Worm (Caenorhabditis elegans) whole organism, late embryonic: ENCODE results near the gene par-5.

Source experiments
- C08G9.2 ChIP-seq: sonication (generic microtip); optimal IDR thresholded peaks from 2 replicates; lab custom pipeline; 2016; ENCODE audit warnings: mild to moderate bottlenecking, missing genetic modification characterization, moderate library complexity, missing compliant biosample characterization
- K09A11.1 ChIP-seq: sonication (generic microtip); optimal IDR thresholded peaks from 2 replicates; lab custom pipeline; 2017; ENCODE audit warnings: antibody characterized with exemption, mild to moderate bottlenecking, missing genetic modification characterization, missing compliant biosample characterization; ENCODE audit not compliant: insufficient read depth
- T23F11.4 ChIP-seq: fragments of 200-800 bp; sonication (Bioruptor generic); optimal IDR thresholded peaks from 2 replicates; lab custom pipeline; 2018; ENCODE audit warnings: mild to moderate bottlenecking, missing genetic modification characterization, missing compliant biosample characterization
- Y22D7AL.16 ChIP-seq: sonication (generic microtip); optimal IDR thresholded peaks from 2 replicates; lab custom pipeline; 2016; ENCODE audit warnings: missing genetic modification characterization, missing compliant biosample characterization
- ahr-1 ChIP-seq: sonication (generic microtip); optimal IDR thresholded peaks from 2 replicates; lab custom pipeline; 2016; ENCODE audit warnings: missing genetic modification characterization, missing compliant biosample characterization
- ama-1 ChIP-seq: fragments of 150-350 bp; optimal IDR thresholded peaks from 2 replicates; lab custom pipeline; 2014
- ceh-14 ChIP-seq: sonication (generic microtip); optimal IDR thresholded peaks from 2 replicates; lab custom pipeline; 2016; ENCODE audit warnings: missing genotype, missing genetic modification characterization, missing compliant biosample characterization
- ceh-18 ChIP-seq: sonication (generic microtip); optimal IDR thresholded peaks from 2 replicates; lab custom pipeline; 2016; ENCODE audit warnings: missing genetic modification characterization, missing compliant biosample characterization
- ceh-19 ChIP-seq: fragments of 200-800 bp; sonication (Bioruptor generic); optimal IDR thresholded peaks from 2 replicates; lab custom pipeline; 2018; ENCODE audit warnings: mild to moderate bottlenecking, missing genetic modification characterization, missing compliant biosample characterization
- ceh-24 ChIP-seq: sonication (generic microtip); optimal IDR thresholded peaks from 2 replicates; lab custom pipeline; 2016; ENCODE audit warnings: mild to moderate bottlenecking, missing genetic modification characterization, missing compliant biosample characterization
- ceh-34 ChIP-seq: sonication (generic microtip); optimal IDR thresholded peaks from 2 replicates; lab custom pipeline; 2016; ENCODE audit warnings: mild to moderate bottlenecking, missing genetic modification characterization, missing compliant biosample characterization
- ceh-45 ChIP-seq: fragments of 200-800 bp; sonication (Bioruptor generic); IDR thresholded peaks from 2 replicates; pipeline ENCODE4 v1.3.6; 2022; ENCODE audit warnings: missing genetic modification reagents, missing genetic modification characterization, missing compliant biosample characterization
- ceh-6 ChIP-seq: fragments of 200-800 bp; sonication (Bioruptor generic); optimal IDR thresholded peaks from 2 replicates; lab custom pipeline; 2018; ENCODE audit warnings: mild to moderate bottlenecking, missing genetic modification characterization, missing compliant biosample characterization
- ceh-9 ChIP-seq: sonication (generic microtip); optimal IDR thresholded peaks from 2 replicates; lab custom pipeline; 2016; ENCODE audit warnings: mild to moderate bottlenecking, missing genetic modification characterization, inconsistent platforms, missing compliant biosample characterization
- dmd-4 ChIP-seq: sonication (generic microtip); optimal IDR thresholded peaks from 2 replicates; lab custom pipeline; 2016; ENCODE audit warnings: borderline replicate concordance, missing genetic modification characterization, missing compliant biosample characterization
- dve-1 ChIP-seq: sonication (generic microtip); optimal IDR thresholded peaks from 2 replicates; lab custom pipeline; 2017; ENCODE audit warnings: antibody characterized with exemption, mild to moderate bottlenecking, missing genetic modification characterization, missing compliant biosample characterization
- ets-4 ChIP-seq: sonication (generic microtip); optimal IDR thresholded peaks from 2 replicates; lab custom pipeline; 2016; ENCODE audit warnings: missing genetic modification characterization, missing compliant biosample characterization
- eyg-1 ChIP-seq: sonication (generic microtip); optimal IDR thresholded peaks from 2 replicates; lab custom pipeline; 2016; ENCODE audit warnings: missing genotype, missing genetic modification characterization, missing compliant biosample characterization
- fkh-10 ChIP-seq: fragments of 150-350 bp; optimal IDR thresholded peaks from 2 replicates; lab custom pipeline; 2014; ENCODE audit warnings: missing biosample characterization, missing genetic modification reagents, missing genetic modification characterization
- gmeb-2 ChIP-seq: sonication (generic microtip); optimal IDR thresholded peaks from 2 replicates; lab custom pipeline; 2016; ENCODE audit warnings: missing genetic modification characterization, inconsistent platforms, missing compliant biosample characterization
- hlh-30 ChIP-seq: sonication (generic microtip); optimal IDR thresholded peaks from 2 replicates; lab custom pipeline; 2017; ENCODE audit warnings: antibody characterized with exemption, missing genetic modification characterization, missing compliant biosample characterization; ENCODE audit not compliant: insufficient read depth
- hlh-6 ChIP-seq: sonication (generic microtip); optimal IDR thresholded peaks from 2 replicates; lab custom pipeline; 2016; ENCODE audit warnings: missing genotype, missing genetic modification characterization, missing compliant biosample characterization
- hlh-8 ChIP-seq: sonication (generic microtip); optimal IDR thresholded peaks from 2 replicates; lab custom pipeline; 2016; ENCODE audit warnings: missing genotype, missing genetic modification characterization, missing compliant biosample characterization
- lin-11 ChIP-seq: fragments of 200-800 bp; sonication (Bioruptor generic); optimal IDR thresholded peaks from 2 replicates; lab custom pipeline; 2018; ENCODE audit warnings: mild to moderate bottlenecking, missing genetic modification characterization, missing compliant biosample characterization
- nhr-232 ChIP-seq: sonication (generic microtip); optimal IDR thresholded peaks from 2 replicates; lab custom pipeline; 2016; ENCODE audit warnings: missing genetic modification characterization, missing compliant biosample characterization
- odd-2 ChIP-seq: sonication (generic microtip); optimal IDR thresholded peaks from 2 replicates; lab custom pipeline; 2017; ENCODE audit warnings: antibody characterized with exemption, mild to moderate bottlenecking, missing genetic modification characterization, missing compliant biosample characterization
- pag-3 ChIP-seq: sonication (generic microtip); optimal IDR thresholded peaks from 2 replicates; lab custom pipeline; 2016; ENCODE audit warnings: missing compliant biosample characterization, missing genetic modification characterization, borderline replicate concordance
- pqm-1 ChIP-seq: sonication (generic microtip); optimal IDR thresholded peaks from 2 replicates; lab custom pipeline; 2016; ENCODE audit warnings: missing genetic modification characterization, missing compliant biosample characterization
- ref-2 ChIP-seq: sonication (generic microtip); optimal IDR thresholded peaks from 2 replicates; lab custom pipeline; 2016; ENCODE audit warnings: missing genetic modification characterization, missing compliant biosample characterization
- syd-9 ChIP-seq: sonication (generic microtip); optimal IDR thresholded peaks from 2 replicates; lab custom pipeline; 2016; ENCODE audit warnings: mild to moderate bottlenecking, missing genetic modification characterization, moderate library complexity, missing compliant biosample characterization
- tbx-7 ChIP-seq: sonication (generic microtip); optimal IDR thresholded peaks from 2 replicates; lab custom pipeline; 2016; ENCODE audit warnings: missing genotype, missing genetic modification characterization, missing compliant biosample characterization
- unc-42 ChIP-seq: sonication (generic microtip); optimal IDR thresholded peaks from 2 replicates; lab custom pipeline; 2016; ENCODE audit warnings: missing genotype, missing genetic modification characterization, missing compliant biosample characterization
- unc-55 ChIP-seq: sonication (generic microtip); optimal IDR thresholded peaks from 2 replicates; lab custom pipeline; 2017; ENCODE audit warnings: missing biosample characterization, missing genetic modification reagents, missing genetic modification characterization

par-5 gene

DNA sequence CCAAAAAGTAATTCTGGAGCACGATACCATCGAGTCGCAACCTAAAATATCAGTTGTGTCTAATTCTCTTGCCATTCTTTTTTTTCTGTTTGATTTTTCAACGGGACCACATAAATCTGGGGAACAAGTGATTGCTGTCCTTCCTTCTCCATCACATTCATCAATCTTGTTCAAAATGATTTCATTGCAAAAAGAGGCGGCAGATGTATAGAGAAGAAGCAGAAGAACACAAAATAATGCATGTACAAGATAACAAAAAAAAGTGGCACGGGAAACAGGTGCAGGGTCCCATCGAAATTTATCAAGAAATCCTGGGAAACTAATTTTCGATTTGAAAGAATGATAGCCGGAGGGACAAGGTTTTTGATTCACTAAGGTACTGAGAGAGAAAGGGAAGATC, 22.5 kb downstream of the par-5 start:
- TF ChIP-seq unc-55 (GFP tag; lab: Kevin White, UChicago) (peak; percentile 33), fkh-10 (no peak), tbx-7 (tag; lab: Kevin White, UChicago) (no peak), C08G9.2 (tag; lab: Kevin White, UChicago) (no peak), dve-1 (tag; lab: Kevin White, UChicago) (no peak), ref-2 (tag; lab: Kevin White, UChicago) (no peak), hlh-30 (no peak)

DNA sequence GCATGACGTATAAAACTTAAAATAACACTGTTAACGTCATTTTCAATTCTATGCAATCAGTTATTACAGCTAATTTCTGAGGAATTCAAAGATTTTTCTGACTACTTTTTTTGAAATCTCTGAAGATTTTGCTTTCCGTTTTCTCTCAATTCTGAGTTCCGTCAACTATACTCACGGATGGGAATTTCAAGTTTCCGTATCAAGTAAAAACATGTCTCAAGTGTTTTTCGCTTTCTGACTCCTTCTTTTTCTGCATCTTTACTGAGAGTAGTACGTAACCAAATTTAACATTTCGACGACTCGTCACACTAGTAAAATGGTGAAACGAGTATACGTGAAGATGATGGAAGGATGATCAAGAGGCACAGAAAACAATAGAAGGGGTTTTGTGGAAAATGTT, 24.9 kb downstream of the par-5 start:
- TF ChIP-seq nhr-232 (tag; lab: Kevin White, UChicago) (no peak), unc-42 (tag; lab: Kevin White, UChicago) (peak; percentile 18), ceh-45 (GFP tag; lab: Robert Waterston, UW) (no peak)
- TF ChIP-seq, all 69 proteins: peak for 1

DNA sequence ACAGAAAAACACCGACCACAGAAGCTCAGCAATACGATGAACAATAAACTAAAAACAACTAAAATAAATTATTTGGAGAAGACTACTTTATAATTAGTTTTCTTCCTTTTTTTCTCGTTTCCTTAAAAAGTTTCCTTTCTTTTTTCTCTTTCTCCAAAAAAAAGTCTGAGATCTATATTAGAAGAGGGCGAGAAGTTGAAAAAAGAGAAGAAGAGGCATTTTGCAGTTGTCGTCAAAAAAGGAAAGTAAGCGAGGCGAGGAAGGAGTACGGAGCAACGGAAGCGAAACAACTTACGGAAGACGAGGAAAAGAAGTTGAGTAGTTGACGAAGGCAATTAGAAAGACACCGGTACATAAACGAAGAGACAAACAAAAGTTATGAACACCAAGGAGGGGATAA, 25.8 kb downstream of the par-5 start:
- TF ChIP-seq ceh-34 (tag; lab: Kevin White, UChicago) (no peak), unc-42 (tag; lab: Kevin White, UChicago) (peak; percentile 22), unc-55 (GFP tag; lab: Kevin White, UChicago) (no peak), hlh-8 (tag; lab: Kevin White, UChicago) (no peak)

DNA sequence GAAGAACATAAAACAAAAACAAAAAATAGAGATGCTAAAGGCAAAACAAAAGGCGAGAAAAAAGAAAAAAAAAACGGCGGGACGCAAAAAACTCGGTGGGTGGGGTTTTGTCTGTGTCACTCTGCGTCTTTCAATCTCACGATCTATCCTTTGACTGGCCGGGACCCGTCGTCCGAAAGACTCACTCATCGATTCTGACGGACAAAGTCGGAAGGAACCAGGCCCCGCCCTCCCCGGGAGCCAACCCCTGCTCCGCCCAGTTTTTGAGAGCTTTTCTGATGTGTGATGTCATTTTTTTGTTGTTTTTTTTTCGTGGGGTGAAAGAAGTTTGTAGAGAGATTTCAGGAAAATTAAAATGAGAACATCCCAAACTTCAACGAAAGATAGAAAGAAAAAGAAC, 28.6 kb downstream of the par-5 start:
- TF ChIP-seq ceh-9 (tag; lab: Kevin White, UChicago) = no peak
- TF ChIP-seq pag-3 (tag; lab: Kevin White, UChicago) = no peak
- no peak for TF ChIP-seq odd-2 (tag; lab: Kevin White, UChicago)
- TF ChIP-seq Y22D7AL.16 (tag; lab: Kevin White, UChicago) = no peak
- no peak for TF ChIP-seq K09A11.1 (tag; lab: Kevin White, UChicago)
- no peak for TF ChIP-seq gmeb-2
- no peak for TF ChIP-seq hlh-6
- TF ChIP-seq C08G9.2 (tag; lab: Kevin White, UChicago) = no peak

DNA sequence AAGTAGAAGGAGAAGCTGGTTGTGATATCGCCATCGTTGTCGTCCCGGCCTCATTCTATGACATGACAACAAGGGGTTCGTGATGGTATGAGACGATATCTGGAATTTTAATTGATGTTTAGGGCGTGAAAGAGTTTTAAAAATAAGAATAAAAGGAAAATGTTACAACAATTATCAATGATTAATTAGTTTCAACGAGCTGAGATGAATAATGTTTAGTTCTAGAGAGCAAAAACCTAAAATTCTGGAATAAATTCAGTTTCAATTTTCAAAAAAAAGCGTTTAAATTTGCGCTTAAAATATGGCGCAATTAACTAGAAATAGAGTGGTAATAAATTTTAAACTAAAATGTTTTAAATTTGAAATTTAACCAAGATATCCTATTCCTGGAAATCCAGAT, 29.2 kb downstream of the par-5 start, which contains the start of gene H01G02.3:
Gene H01G02.3 (minus strand): TSS at position 101 of the 400 bp plus-strand sequence.
- TF ChIP-seq lin-11 (tag; lab: Kevin White, UChicago) (no peak), syd-9 (no peak), ahr-1 (tag; lab: Kevin White, UChicago) (no peak), T23F11.4 (no peak), ceh-45 (GFP tag; lab: Robert Waterston, UW) (no peak), dmd-4 (no peak), ceh-18 (tag; lab: Kevin White, UChicago) (no peak), ets-4 (tag; lab: Kevin White, UChicago) (no peak), pqm-1 (tag; lab: Kevin White, UChicago) (no peak), ceh-24 (no peak), ama-1 (lab: Kevin White, UChicago) (no peak), ceh-19 (GFP tag; lab: Kevin White, UChicago) (no peak), Y22D7AL.16 (tag; lab: Kevin White, UChicago) (no peak), eyg-1 (no peak), ceh-6 (GFP tag; lab: Kevin White, UChicago) (no peak), ceh-14 (no peak), K09A11.1 (tag; lab: Kevin White, UChicago) (no peak)
